Fruit fly (Drosophila melanogaster): ENCODE data around the gene CG42692.
A peak's percentile ranks its signal among the peaks of the same experiment; 100 is the strongest.

CG42692 gene

DNA sequence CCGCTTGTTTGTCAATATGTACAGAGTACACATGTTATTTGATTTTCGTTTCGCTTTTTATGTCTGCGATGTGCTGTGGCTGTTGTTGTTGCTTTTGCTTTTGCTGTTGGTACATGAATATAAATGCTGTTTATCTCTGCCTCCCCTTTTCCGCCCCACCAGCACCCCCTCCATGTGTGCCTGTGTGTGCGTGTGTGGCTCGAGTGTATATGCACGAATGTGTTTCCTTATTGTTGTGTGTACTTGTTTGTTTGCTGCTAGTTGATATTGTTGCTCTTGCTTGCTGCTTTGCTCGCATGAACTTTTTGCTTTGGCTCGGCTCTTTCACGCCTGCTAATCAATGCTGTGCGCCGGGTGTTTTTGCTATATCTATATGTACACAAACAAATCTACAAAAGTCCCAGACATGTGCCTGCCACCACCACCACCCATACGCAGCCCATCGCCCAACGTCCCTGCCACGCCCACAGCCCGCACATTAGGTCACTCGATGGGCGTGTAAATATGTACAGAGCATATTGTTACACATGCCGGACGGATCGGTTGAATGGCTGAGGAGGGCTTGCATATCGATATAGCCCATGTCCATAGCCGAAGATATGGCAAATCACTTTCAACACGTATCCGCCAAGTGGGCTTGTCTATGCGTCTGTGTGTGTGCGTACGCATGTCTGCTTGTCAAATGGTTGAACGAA, 16.3 kb downstream of the CG42692 start (continued):
- TF ChIP-seq HLH3B (GFP tag; IDR thresholded peaks at IDR 0.05) (peak; percentile 99), NC2α (GFP tag; optimal IDR thresholded peaks at IDR 0.05) (peak; percentile 100), ap (GFP tag; IDR thresholded peaks at IDR 0.05) (peak; percentile 98), NFAT (GFP tag; IDR thresholded peaks at IDR 0.05) (peak; percentile 98), caup (GFP tag; optimal IDR thresholded peaks at IDR 0.05; ENCODE audit: severe bottlenecking) (peak; percentile 100), stwl (tag; optimal IDR thresholded peaks at IDR 0.05) (peak; percentile 89), CG17361 (GFP tag; IDR thresholded peaks at IDR 0.05) (peak; percentile 94), Sry-β (GFP tag; optimal IDR thresholded peaks at IDR 0.05) (peak; percentile 85), CG10565 (GFP tag; optimal IDR thresholded peaks at IDR 0.05) (peak; percentile 99), CG4820 (GFP tag; optimal IDR thresholded peaks at IDR 0.05) (peak; percentile 98), gro (GFP tag; optimal IDR thresholded peaks at IDR 0.05) (peak; percentile 98), CG12219 (GFP tag; optimal IDR thresholded peaks at IDR 0.05) (peak; percentile 99), E2f2 (GFP tag; IDR thresholded peaks at IDR 0.05) (peak; percentile 87), CG12299 (tag; optimal IDR thresholded peaks at IDR 0.05) (peak; percentile 99), CG34422 (GFP tag; IDR thresholded peaks at IDR 0.05) (peak; percentile 95), CG8944 (GFP tag; optimal IDR thresholded peaks at IDR 0.05) (peak; percentile 99), CG15269 (tag; optimal IDR thresholded peaks at IDR 0.05) (peak; percentile 98), Hr78 (GFP tag; optimal IDR thresholded peaks at IDR 0.05) (peak in 1 of 2 experiments; percentile 82), sqz (GFP tag; optimal IDR thresholded peaks at IDR 0.05) (peak; percentile 100), pan (optimal IDR thresholded peaks at IDR 0.05) (no peak), pan (GFP tag; optimal IDR thresholded peaks at IDR 0.05 in 1 of 2, IDR thresholded peaks at IDR 0.05 in 1 of 2) (peak in 1 of 2 experiments; percentile 98), vfl (GFP tag; optimal IDR thresholded peaks at IDR 0.05) (peak; percentile 95), pzg (GFP tag; optimal IDR thresholded peaks at IDR 0.05) (peak; percentile 50), trh (GFP tag; optimal IDR thresholded peaks at IDR 0.05) (peak; percentile 100), CG2889 (GFP tag; IDR thresholded peaks at IDR 0.05) (peak; percentile 95), Poxn (GFP tag; IDR thresholded peaks at IDR 0.05) (peak; percentile 85), CG13287 (GFP tag; IDR thresholded peaks at IDR 0.05; ENCODE audit: partially characterized antibody) (no peak), CG5180 (GFP tag; optimal IDR thresholded peaks at IDR 0.05) (peak; percentile 96), CG6765 (GFP tag; optimal IDR thresholded peaks at IDR 0.05) (peak; percentile 99), Pdp1 (GFP tag; optimal IDR thresholded peaks at IDR 0.05) (peak; percentile 95 to 98), Hsf (GFP tag; optimal IDR thresholded peaks at IDR 0.05) (peak; percentile 96), vvl (GFP tag; IDR thresholded peaks at IDR 0.05) (peak; percentile 98), Oli (tag; optimal IDR thresholded peaks at IDR 0.05) (peak; percentile 94), Nf-YA (GFP tag; IDR thresholded peaks at IDR 0.05) (peak; percentile 99), oc (tag; optimal IDR thresholded peaks at IDR 0.05) (peak; percentile 99), CG17912 (GFP tag; optimal IDR thresholded peaks at IDR 0.05) (peak; percentile 100), CG12155 (GFP tag; optimal IDR thresholded peaks at IDR 0.05) (peak; percentile 94), Eip74EF (GFP tag; optimal IDR thresholded peaks at IDR 0.05) (peak in 1 of 2 experiments; percentile 99), CG32772 (GFP tag; IDR thresholded peaks at IDR 0.05) (peak; percentile 96), D19A (tag; optimal IDR thresholded peaks at IDR 0.05) (no peak), CG10267 (tag; optimal IDR thresholded peaks at IDR 0.05) (peak; percentile 88), CG3726 (GFP tag; IDR thresholded peaks at IDR 0.05) (peak; percentile 99), seq (GFP tag; IDR thresholded peaks at IDR 0.05) (peak; percentile 99), CG17568 (GFP tag; optimal IDR thresholded peaks at IDR 0.05) (peak; percentile 100), CG4424 (GFP tag; optimal IDR thresholded peaks at IDR 0.05) (peak; percentile 98), slbo (GFP tag; IDR thresholded peaks at IDR 0.05) (peak; percentile 91), croc (GFP tag; conservative IDR thresholded peaks at IDR 0.05) (peak; percentile 93), fd102C (GFP tag; optimal IDR thresholded peaks at IDR 0.05) (peak; percentile 100), Dip2 (GFP tag; IDR thresholded peaks at IDR 0.05) (no peak)
